Fruit fly (Drosophila melanogaster) whole organism, embryonic: ENCODE measurements around the gene tau.

Experiments used
- Blimp-1 ChIP-seq: fragments of 200-800 bp; sonication (Bioruptor generic); optimal IDR thresholded peaks from 3 replicates; lab custom pipeline; 2018; ENCODE audit warnings: missing biosample characterization, missing genetic modification characterization, mild to moderate bottlenecking, moderate library complexity, missing genetic modification reagents
- CG1024 ChIP-seq: fragments of 200-800 bp; sonication (Bioruptor generic); IDR thresholded peaks from 2 replicates; pipeline ENCODE4 v1.3.6; 2022; ENCODE audit warnings: missing biosample characterization, missing genetic modification characterization
- CG10366 ChIP-seq: fragments of 200-800 bp; sonication (Bioruptor generic); IDR thresholded peaks from 2 replicates; pipeline ENCODE4 v1.3.6; 2022; ENCODE audit warnings: missing biosample characterization, missing genetic modification characterization
- CG11085 ChIP-seq: fragments of 200-800 bp; sonication (Bioruptor generic); IDR thresholded peaks from 2 replicates; pipeline ENCODE4 v1.3.6; 2022; ENCODE audit warnings: missing biosample characterization, missing genetic modification characterization
- CG11695 ChIP-seq: fragments of 200-800 bp; sonication (Bioruptor generic); IDR thresholded peaks from 3 replicates; pipeline ENCODE4 v1.3.6; 2022; ENCODE audit warnings: missing biosample characterization, missing genetic modification characterization
- CG14860 ChIP-seq: fragments of 200-800 bp; sonication (Bioruptor generic); IDR thresholded peaks from 3 replicates; pipeline ENCODE4 v1.3.6; 2022; ENCODE audit warnings: missing biosample characterization, missing genetic modification characterization; ENCODE audit not compliant: partially characterized antibody
- CG15696 ChIP-seq: fragments of 200-800 bp; sonication (Bioruptor generic); optimal IDR thresholded peaks from 2 replicates; lab custom pipeline; 2019; ENCODE audit warnings: missing biosample characterization, mild to moderate bottlenecking, missing genetic modification characterization, moderate library complexity
- CG1602 ChIP-seq: fragments of 200-800 bp; sonication (Bioruptor generic); optimal IDR thresholded peaks from 3 replicates; lab custom pipeline; 2016; ENCODE audit warnings: missing biosample characterization, missing genetic modification characterization
- CG1603 ChIP-seq: fragments of 200-800 bp; sonication (Bioruptor generic); optimal IDR thresholded peaks from 2 replicates; lab custom pipeline; 2019; ENCODE audit warnings: missing biosample characterization, mild to moderate bottlenecking, missing genetic modification characterization, moderate library complexity
- CG2875 ChIP-seq: fragments of 200-800 bp; sonication (Bioruptor generic); optimal IDR thresholded peaks from 2 replicates; lab custom pipeline; 2017; ENCODE audit warnings: missing biosample characterization, mild to moderate bottlenecking, missing genetic modification characterization, missing genetic modification reagents
- CG42726 ChIP-seq: fragments of 200-800 bp; sonication (Bioruptor generic); IDR thresholded peaks from 2 replicates; pipeline ENCODE4 v1.3.6; 2022; ENCODE audit warnings: missing biosample characterization, missing genetic modification characterization; ENCODE audit not compliant: partially characterized antibody
- CG5245 ChIP-seq: fragments of 200-800 bp; sonication (Bioruptor generic); optimal IDR thresholded peaks from 3 replicates; lab custom pipeline; 2016; ENCODE audit warnings: missing biosample characterization, missing genetic modification characterization
- CG7963 ChIP-seq: fragments of 200-800 bp; sonication (Bioruptor generic); IDR thresholded peaks from 3 replicates; pipeline ENCODE4 v1.3.6; 2022; ENCODE audit warnings: missing biosample characterization, missing genetic modification characterization; ENCODE audit not compliant: partially characterized antibody
- CG8089 ChIP-seq: fragments of 200-800 bp; sonication (Bioruptor generic); optimal IDR thresholded peaks from 3 replicates; lab custom pipeline; 2016; ENCODE audit warnings: missing biosample characterization, missing genetic modification characterization
- CG8765 ChIP-seq: fragments of 200-800 bp; sonication (Bioruptor generic); IDR thresholded peaks from 2 replicates; pipeline ENCODE4 v1.3.6; 2022; ENCODE audit warnings: missing biosample characterization, missing genetic modification characterization
- CG9876 ChIP-seq: fragments of 200-800 bp; sonication (Bioruptor generic); optimal IDR thresholded peaks from 2 replicates; lab custom pipeline; 2016; ENCODE audit warnings: missing biosample characterization, missing genetic modification characterization
- Deaf1 ChIP-seq: fragments of 200-800 bp; optimal IDR thresholded peaks from 3 replicates; lab custom pipeline; 2019; ENCODE audit warnings: missing biosample characterization, mild to moderate bottlenecking, missing genetic modification characterization, moderate library complexity
- Doc2 ChIP-seq: fragments of 200-800 bp; sonication (Bioruptor generic); IDR thresholded peaks from 2 replicates; pipeline ENCODE4 v1.3.6; 2022; ENCODE audit warnings: missing biosample characterization, missing genetic modification characterization
- Drgx ChIP-seq: fragments of 200-800 bp; sonication (Bioruptor generic); IDR thresholded peaks from 2 replicates; pipeline ENCODE4 v1.3.6; 2022; ENCODE audit warnings: missing biosample characterization, missing genetic modification characterization
- HLH3B ChIP-seq: fragments of 200-800 bp; sonication (Bioruptor generic); IDR thresholded peaks from 2 replicates; pipeline ENCODE4 v1.3.6; 2022; ENCODE audit warnings: missing biosample characterization, missing genetic modification characterization
- Med ChIP-seq: fragments of 200-800 bp; sonication (Bioruptor generic); peaks from one replicate; lab custom pipeline; 2016; ENCODE audit warnings: missing biosample characterization, missing genetic modification characterization, mild to moderate bottlenecking, inconsistent platforms, moderate library complexity
- Mes4 ChIP-seq: fragments of 200-800 bp; sonication (Bioruptor generic); optimal IDR thresholded peaks from 2 replicates; lab custom pipeline; 2016; ENCODE audit warnings: missing biosample characterization, missing genetic modification characterization
- Oaz ChIP-seq: fragments of 200-800 bp; sonication (Bioruptor generic); IDR thresholded peaks from 2 replicates; pipeline ENCODE4 v1.3.6; 2022; ENCODE audit warnings: missing biosample characterization, missing genetic modification characterization
- PHDP ChIP-seq: fragments of 200-800 bp; sonication (Bioruptor generic); optimal IDR thresholded peaks from 3 replicates; lab custom pipeline; 2018; ENCODE audit warnings: missing biosample characterization, mild to moderate bottlenecking, missing genetic modification characterization, moderate library complexity
- Scr ChIP-seq: fragments of 200-800 bp; sonication (Bioruptor generic); IDR thresholded peaks from 2 replicates; pipeline ENCODE4 v1.3.6; 2022; ENCODE audit warnings: missing biosample characterization, missing genetic modification characterization; ENCODE audit not compliant: partially characterized antibody
- YL-1 ChIP-seq: fragments of 200-800 bp; sonication (Bioruptor generic); optimal IDR thresholded peaks from 3 replicates; lab custom pipeline; 2017; ENCODE audit warnings: missing biosample characterization, mild to moderate bottlenecking, missing genetic modification characterization
- ac ChIP-seq: fragments of 200-800 bp; sonication (Bioruptor generic); optimal IDR thresholded peaks from 3 replicates; lab custom pipeline; 2017; ENCODE audit warnings: missing biosample characterization, mild to moderate bottlenecking, missing genetic modification characterization
- amos ChIP-seq: fragments of 200-800 bp; sonication (Bioruptor generic); IDR thresholded peaks from 2 replicates; pipeline ENCODE4 v1.3.6; 2022; ENCODE audit warnings: missing biosample characterization, missing genetic modification characterization; ENCODE audit not compliant: partially characterized antibody
- ase ChIP-seq: fragments of 200-800 bp; sonication (Bioruptor generic); IDR thresholded peaks from 3 replicates; pipeline ENCODE4 v1.3.6; 2022; ENCODE audit warnings: missing biosample characterization, missing genetic modification characterization
- bsh ChIP-seq, 2 experiments: fragments of 200-800 bp; sonication (Bioruptor generic); optimal IDR thresholded peaks; 2 replicates each; lab custom pipeline; 2017 to 2018; ENCODE audit warnings: mild to moderate bottlenecking in 2 of 2, missing biosample characterization in 2 of 2, missing genetic modification characterization in 2 of 2, moderate library complexity in 1 of 2
- cad ChIP-seq: fragments of >200 bp; optimal IDR thresholded peaks from 2 replicates; lab custom pipeline; 2017; ENCODE audit warnings: missing biosample characterization, missing genetic modification characterization
- crol ChIP-seq: fragments of 200-800 bp; sonication (Bioruptor generic); IDR thresholded peaks from 2 replicates; pipeline ENCODE4 v1.3.6; 2022; ENCODE audit warnings: missing biosample characterization, missing genetic modification characterization
- h ChIP-seq: fragments of >200 bp; optimal IDR thresholded peaks from 2 replicates; lab custom pipeline; 2017
- hkb ChIP-seq, 2 experiments: fragments of 200-800 bp in 1 of 2; fragments of >200 bp in 1 of 2; sonication (Bioruptor generic) in 1 of 2; IDR thresholded peaks in 1 of 2; optimal IDR thresholded peaks in 1 of 2; 2 replicates each; pipeline versions ENCODE4 v1.3.6 to Lab custom; 2017 to 2022; ENCODE audit warnings: missing biosample characterization in 1 of 2, missing genetic modification characterization in 1 of 2
- knrl ChIP-seq: fragments of 200-800 bp; sonication (Bioruptor generic); IDR thresholded peaks from 3 replicates; pipeline ENCODE4 v1.3.6; 2022; ENCODE audit warnings: missing biosample characterization, missing genetic modification characterization; ENCODE audit not compliant: partially characterized antibody
- lmd ChIP-seq: fragments of 200-800 bp; sonication (Bioruptor generic); IDR thresholded peaks from 2 replicates; pipeline ENCODE4 v1.3.6; 2022; ENCODE audit warnings: missing biosample characterization, missing genetic modification characterization
- nerfin-1 ChIP-seq: fragments of 200-800 bp; sonication (Bioruptor generic); optimal IDR thresholded peaks from 3 replicates; lab custom pipeline; 2019; ENCODE audit warnings: missing biosample characterization, mild to moderate bottlenecking, missing genetic modification characterization, moderate library complexity
- p53 ChIP-seq: fragments of 200-800 bp; sonication (Bioruptor generic); optimal IDR thresholded peaks from 2 replicates; lab custom pipeline; 2016; ENCODE audit warnings: missing biosample characterization, missing genetic modification characterization
- pnt ChIP-seq: fragments of 200-800 bp; sonication (Bioruptor generic); optimal IDR thresholded peaks from 3 replicates; lab custom pipeline; 2016; ENCODE audit warnings: missing biosample characterization, missing genetic modification characterization
- ranshi ChIP-seq: fragments of 200-800 bp; sonication (Bioruptor generic); IDR thresholded peaks from 2 replicates; pipeline ENCODE4 v1.3.6; 2022; ENCODE audit warnings: missing biosample characterization, missing genetic modification characterization
- sqz ChIP-seq: fragments of 200-800 bp; sonication (Bioruptor generic); optimal IDR thresholded peaks from 3 replicates; lab custom pipeline; 2018; ENCODE audit warnings: missing biosample characterization, mild to moderate bottlenecking, missing genetic modification characterization
- sr ChIP-seq: fragments of 200-800 bp; sonication (Bioruptor generic); IDR thresholded peaks from 3 replicates; pipeline ENCODE4 v1.3.6; 2022; ENCODE audit warnings: missing biosample characterization, missing genetic modification characterization
- stc ChIP-seq: fragments of 200-800 bp; sonication (Bioruptor generic); IDR thresholded peaks from 2 replicates; pipeline ENCODE4 v1.3.6; 2022; ENCODE audit warnings: missing biosample characterization, missing genetic modification characterization
- stwl ChIP-seq: fragments of 200-800 bp; sonication (Bioruptor generic); optimal IDR thresholded peaks from 3 replicates; lab custom pipeline; 2018; ENCODE audit warnings: missing biosample characterization, mild to moderate bottlenecking, missing genetic modification characterization, moderate library complexity
- unpg ChIP-seq: fragments of 200-800 bp; sonication (Bioruptor generic); optimal IDR thresholded peaks from 3 replicates; lab custom pipeline; 2018; ENCODE audit warnings: missing biosample characterization, mild to moderate bottlenecking, missing genetic modification characterization, moderate library complexity
- usp ChIP-seq: fragments of >200 bp; optimal IDR thresholded peaks from 2 replicates; lab custom pipeline; 2017; ENCODE audit warnings: missing biosample characterization, missing genetic modification characterization
- wdn ChIP-seq: fragments of 200-800 bp; sonication (Bioruptor generic); IDR thresholded peaks from 2 replicates; pipeline ENCODE4 v1.3.6; 2022; ENCODE audit warnings: missing biosample characterization, missing genetic modification characterization

tau gene

dm6 chr3R:27608000-27608399 is 48.8 kb downstream of the tau start (continued):
- peak; percentile 40; the same call in 1 of the 2 replicates for TF ChIP-seq amos (GFP tag; lab: Robert Waterston, UW)
- peak; percentile 98 for TF ChIP-seq nerfin-1 (tag; lab: Kevin White, UChicago)
- peak; percentile 8; the same call in 1 of the 2 replicates for TF ChIP-seq ranshi (GFP tag; lab: Robert Waterston, UW)
- no peak for TF ChIP-seq CG5245
- no peak for TF ChIP-seq hkb (optimal IDR thresholded peaks at IDR 0.05; lab: Kevin White, UChicago)
- 0 out of 2 replicates have a peak, but pooled peaks have one; percentile 9 for TF ChIP-seq hkb (GFP tag; IDR thresholded peaks at IDR 0.05; lab: Robert Waterston, UW)
- TF ChIP-seq stc (GFP tag; lab: Robert Waterston, UW): 0 out of 2 replicates have a peak, but pooled peaks have one; percentile 7
- TF ChIP-seq pnt (GFP tag; lab: Kevin White, UChicago): no peak
- TF ChIP-seq crol (GFP tag; lab: Robert Waterston, UW): peak; percentile 91
- 0 out of 3 replicates have a peak, but pooled peaks have one; percentile 17 for TF ChIP-seq sr (GFP tag; lab: Robert Waterston, UW)
- TF ChIP-seq Deaf1 (tag; lab: Kevin White, UChicago): peak; percentile 92

DNA sequence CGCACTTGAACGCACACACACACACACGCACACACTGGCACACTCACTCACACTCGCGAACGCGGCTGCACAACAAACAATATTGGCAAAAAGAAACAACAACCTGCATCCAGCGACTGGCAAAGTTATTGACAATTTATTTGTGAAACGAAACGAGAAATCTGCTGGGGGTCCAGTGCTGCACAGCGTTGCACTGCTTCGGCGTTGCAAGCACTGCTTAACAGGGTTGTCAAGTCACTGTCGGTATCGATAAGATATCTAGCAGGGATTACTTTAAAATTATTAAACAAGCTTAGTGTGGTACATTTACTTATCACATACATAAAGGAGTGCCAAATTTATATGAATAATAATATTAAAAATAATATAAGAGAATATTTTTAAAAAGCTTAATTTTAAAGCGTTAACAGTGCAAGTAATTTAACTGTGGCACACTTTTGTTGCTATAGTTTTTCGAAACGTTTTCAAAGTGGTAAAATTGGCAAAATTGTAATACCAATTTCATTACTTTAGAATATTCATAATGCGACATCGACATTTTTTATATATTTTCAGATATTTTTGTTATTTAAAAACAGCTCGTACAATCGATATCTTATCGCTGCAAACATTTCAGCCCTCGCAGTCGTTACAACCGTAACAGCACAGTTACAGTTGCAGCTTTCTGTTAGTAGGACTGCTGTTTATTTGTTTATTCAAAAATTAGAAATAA is 49.4 kb downstream of the tau start, which contains the start of the genes dsd and Tusp:
TSS of gene dsd (minus strand) at position 179 of the 712 bp plus-strand sequence.
TSS of gene Tusp (plus strand) at position 662 of the 712 bp plus-strand sequence.
- TF ChIP-seq Doc2 (GFP tag; lab: Robert Waterston, UW) (no peak), Oaz (GFP tag; lab: Robert Waterston, UW) (peak; percentile 20; the same call in 1 of the 2 replicates), CG11695 (GFP tag; lab: Robert Waterston, UW) (peak; percentile 28; the same call in 1 of the 3 replicates), cad (GFP tag; lab: Kevin White, UChicago) (no peak), knrl (GFP tag; lab: Robert Waterston, UW) (peak; percentile 64), Blimp-1 (peak; percentile 61), CG8765 (peak; percentile 42), lmd (GFP tag; lab: Robert Waterston, UW) (peak; percentile 72), CG11085 (peak; percentile 72), CG2875 (peak; percentile 26), CG42726 (GFP tag; lab: Robert Waterston, UW) (0 out of 2 replicates have a peak, but pooled peaks have one; percentile 58), CG7963 (0 out of 3 replicates have a peak, but pooled peaks have one; percentile 38), CG9876 (GFP tag; lab: Kevin White, UChicago) (peak; percentile 71), ase (GFP tag; lab: Robert Waterston, UW) (peak; percentile 61; the same call in 1 of the 3 replicates), p53 (peak; percentile 8), CG1602 (GFP tag; lab: Kevin White, UChicago) (peak; percentile 80), ac (no peak), bsh (GFP tag; optimal IDR thresholded peaks at IDR 0.05; lab: Kevin White, UChicago) (peak; percentile 14 to 57), Mes4 (GFP tag; lab: Kevin White, UChicago) (peak; percentile 6), Drgx (GFP tag; lab: Robert Waterston, UW) (no peak), Scr (GFP tag; lab: Robert Waterston, UW) (peak; percentile 60), unpg (GFP tag; lab: Kevin White, UChicago) (peak; percentile 58), usp (GFP tag; lab: Kevin White, UChicago) (no peak), wdn (GFP tag; lab: Robert Waterston, UW) (no peak), PHDP (tag; lab: Kevin White, UChicago) (peak; percentile 64), CG15696 (tag; lab: Kevin White, UChicago) (peak; percentile 49), HLH3B (GFP tag; lab: Robert Waterston, UW) (no peak), CG1603 (tag; lab: Kevin White, UChicago) (peak; percentile 65), CG14860 (peak; percentile 55; the same call in 1 of the 3 replicates), YL-1 (peak; percentile 64), stwl (tag; lab: Kevin White, UChicago) (peak; percentile 83), h (lab: Kevin White, UChicago) (no peak), CG10366 (GFP tag; lab: Robert Waterston, UW) (peak; percentile 68), sqz (GFP tag; lab: Kevin White, UChicago) (peak; percentile 26), Med (GFP tag; lab: Kevin White, UChicago) (peak; percentile 97), CG1024 (GFP tag; lab: Robert Waterston, UW) (peak; percentile 72; the same call in 1 of the 2 replicates), CG8089 (peak; percentile 54)
